Worm (Caenorhabditis elegans) whole organism, L1 larva: ENCODE data around the gene sds-22.

Experiments used
- ama-1 ChIP-seq: fragments of 150-350 bp; optimal IDR thresholded peaks from 2 replicates; lab custom pipeline; 2014
- lir-3 ChIP-seq: sonication (generic microtip); optimal IDR thresholded peaks from 2 replicates; lab custom pipeline; 2016; ENCODE audit warnings: mild to moderate bottlenecking, missing genetic modification characterization, moderate library complexity, missing compliant biosample characterization; ENCODE audit not compliant: poor library complexity
- mep-1 ChIP-seq: fragments of 150-350 bp; optimal IDR thresholded peaks from 2 replicates; lab custom pipeline; 2014; ENCODE audit warnings: missing biosample characterization, missing genetic modification characterization
- nhr-20 ChIP-seq: sonication (generic microtip); optimal IDR thresholded peaks from 2 replicates; lab custom pipeline; 2016; ENCODE audit warnings: mild to moderate bottlenecking, missing genetic modification characterization, missing compliant biosample characterization
- nhr-237 ChIP-seq: fragments of 150-350 bp; optimal IDR thresholded peaks from 2 replicates; lab custom pipeline; 2014; ENCODE audit warnings: missing biosample characterization, missing genetic modification characterization
- nhr-28 ChIP-seq: fragments of 150-350 bp; optimal IDR thresholded peaks from 2 replicates; lab custom pipeline; 2014; ENCODE audit warnings: missing biosample characterization, missing genetic modification characterization
- nhr-77 ChIP-seq: fragments of 150-350 bp; optimal IDR thresholded peaks from 2 replicates; lab custom pipeline; 2014; ENCODE audit warnings: missing biosample characterization, missing genetic modification characterization

DNA sequence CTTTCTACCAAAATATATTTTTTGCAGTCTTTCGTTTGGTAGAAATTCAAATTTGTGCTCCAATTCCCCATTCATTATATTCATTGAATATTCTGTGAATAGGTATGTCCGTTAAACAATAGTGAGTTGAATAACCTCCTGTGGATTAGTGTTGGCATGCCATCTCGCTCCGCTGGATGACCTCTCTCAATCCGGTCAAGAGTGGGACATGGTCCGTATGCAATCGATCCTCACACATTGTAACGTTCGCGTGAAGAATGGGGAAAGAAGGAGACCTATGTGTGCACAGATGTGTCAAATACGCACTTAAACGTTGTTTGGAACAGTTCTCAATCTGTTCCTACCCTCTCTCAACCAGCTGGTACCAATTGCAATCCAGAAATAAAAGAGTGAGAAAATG is 45.0 kb upstream of the sds-22 start:
- TF ChIP-seq ama-1: no peak
- TF ChIP-seq nhr-237 (tag; lab: Kevin White, UChicago): no peak
- TF ChIP-seq mep-1 (tag; lab: Kevin White, UChicago): no peak
- TF ChIP-seq lir-3 (tag; lab: Kevin White, UChicago): no peak
- TF ChIP-seq nhr-28 (tag; lab: Kevin White, UChicago): no peak
- TF ChIP-seq nhr-20 (tag; lab: Kevin White, UChicago): no peak
- TF ChIP-seq nhr-77 (tag; lab: Kevin White, UChicago): no peak
